Fruit fly (Drosophila melanogaster) whole organism, prepupa: ENCODE results near the gene amos.

ENCODE experiments used
- Blimp-1 ChIP-seq: fragments of 200-800 bp; sonication (Bioruptor generic); optimal IDR thresholded peaks from 3 replicates; lab custom pipeline; 2017; ENCODE audit warnings: missing biosample characterization, missing genetic modification characterization, mild to moderate bottlenecking, moderate library complexity, missing genetic modification reagents
- CG11762 ChIP-seq: fragments of 200-800 bp; sonication (Bioruptor generic); optimal IDR thresholded peaks from 3 replicates; lab custom pipeline; 2016; ENCODE audit warnings: missing biosample characterization, missing genetic modification characterization; ENCODE audit not compliant: insufficient read depth
- CG16779 ChIP-seq: fragments of 200-800 bp; sonication (Bioruptor generic); optimal IDR thresholded peaks from 3 replicates; lab custom pipeline; 2017; ENCODE audit warnings: missing biosample characterization, mild to moderate bottlenecking, missing genetic modification characterization
- CG3032 ChIP-seq: fragments of 200-800 bp; optimal IDR thresholded peaks from 2 replicates; lab custom pipeline; 2019; ENCODE audit warnings: missing biosample characterization, mild to moderate bottlenecking, missing genetic modification characterization, moderate library complexity
- CG34406 ChIP-seq: fragments of 200-800 bp; sonication (Bioruptor generic); optimal IDR thresholded peaks from 3 replicates; lab custom pipeline; 2016; ENCODE audit warnings: missing biosample characterization, missing genetic modification characterization
- CG6792 ChIP-seq: fragments of 200-800 bp; sonication (Bioruptor generic); optimal IDR thresholded peaks from 3 replicates; lab custom pipeline; 2016; ENCODE audit warnings: missing biosample characterization, missing genetic modification characterization
- CG6808 ChIP-seq: fragments of 200-800 bp; sonication (Bioruptor generic); optimal IDR thresholded peaks from 3 replicates; lab custom pipeline; 2017; ENCODE audit warnings: missing biosample characterization, missing genetic modification characterization, mild to moderate bottlenecking, moderate library complexity, missing genetic modification reagents
- CG8119 ChIP-seq: fragments of 200-800 bp; sonication (Bioruptor generic); IDR thresholded peaks from 3 replicates; pipeline ENCODE4 v1.3.6; 2022; ENCODE audit warnings: missing biosample characterization, missing genetic modification characterization
- CG8319 ChIP-seq: fragments of 200-800 bp; sonication (Bioruptor generic); optimal IDR thresholded peaks from 3 replicates; lab custom pipeline; 2016; ENCODE audit warnings: missing biosample characterization, missing genetic modification characterization
- CG8632 ChIP-seq: fragments of 200-800 bp; sonication (Bioruptor generic); optimal IDR thresholded peaks from 3 replicates; lab custom pipeline; 2016; ENCODE audit warnings: missing biosample characterization, missing genetic modification characterization
- Eip75B ChIP-seq: fragments of 200-800 bp; sonication (Bioruptor generic); optimal IDR thresholded peaks from 3 replicates; lab custom pipeline; 2016; ENCODE audit warnings: missing biosample characterization, missing genetic modification characterization
- Eip78C ChIP-seq: fragments of 200-800 bp; sonication (Bioruptor generic); peaks from one replicate; lab custom pipeline; 2016; ENCODE audit warnings: missing biosample characterization, missing genetic modification characterization
- Eip93F ChIP-seq: fragments of 200-800 bp; sonication (Bioruptor generic); optimal IDR thresholded peaks from 2 replicates; lab custom pipeline; 2016; ENCODE audit warnings: missing biosample characterization, mild to moderate bottlenecking, missing genetic modification characterization
- Ets21C ChIP-seq: fragments of 200-800 bp; sonication (Bioruptor generic); optimal IDR thresholded peaks from 3 replicates; lab custom pipeline; 2016; ENCODE audit warnings: missing biosample characterization, missing genetic modification characterization
- Ets96B ChIP-seq: fragments of 200-800 bp; optimal IDR thresholded peaks from 2 replicates; lab custom pipeline; 2019; ENCODE audit warnings: missing biosample characterization, mild to moderate bottlenecking, missing genetic modification characterization, moderate library complexity
- Gug ChIP-seq: fragments of 200-800 bp; sonication (Bioruptor generic); IDR thresholded peaks from 2 replicates; pipeline ENCODE4 v1.3.6; 2022; ENCODE audit warnings: missing biosample characterization, missing genetic modification characterization
- Hr38 ChIP-seq: sonication (Bioruptor generic); optimal IDR thresholded peaks from 2 replicates; lab custom pipeline; 2016; ENCODE audit warnings: missing biosample characterization, missing genetic modification characterization
- Hr39 ChIP-seq: fragments of 200-800 bp; sonication (Bioruptor generic); optimal IDR thresholded peaks from 2 replicates; lab custom pipeline; 2016; ENCODE audit warnings: missing biosample characterization, missing genetic modification characterization
- Hr4 ChIP-seq: fragments of 200-800 bp; sonication (Bioruptor generic); optimal IDR thresholded peaks from 3 replicates; lab custom pipeline; 2016; ENCODE audit warnings: missing biosample characterization, missing genetic modification characterization
- Met ChIP-seq: fragments of 200-800 bp; sonication (Bioruptor generic); optimal IDR thresholded peaks from 3 replicates; lab custom pipeline; 2016; ENCODE audit warnings: missing biosample characterization, missing genetic modification characterization
- OdsH ChIP-seq: fragments of 200-800 bp; sonication (Bioruptor generic); optimal IDR thresholded peaks from 3 replicates; lab custom pipeline; 2016; ENCODE audit warnings: missing biosample characterization, missing genetic modification characterization
- Smox ChIP-seq: fragments of 200-800 bp; sonication (Bioruptor generic); optimal IDR thresholded peaks from 3 replicates; lab custom pipeline; 2016; ENCODE audit warnings: missing biosample characterization, missing genetic modification characterization
- Sox102F ChIP-seq: fragments of 200-800 bp; sonication (Bioruptor generic); optimal IDR thresholded peaks from 2 replicates; lab custom pipeline; 2016; ENCODE audit warnings: missing biosample characterization, mild to moderate bottlenecking, missing genetic modification characterization
- Sox15 ChIP-seq: fragments of 200-800 bp; sonication (Bioruptor generic); optimal IDR thresholded peaks from 3 replicates; lab custom pipeline; 2016; ENCODE audit warnings: missing biosample characterization, missing genetic modification characterization
- achi ChIP-seq: fragments of 200-800 bp; sonication (Bioruptor generic); optimal IDR thresholded peaks from 3 replicates; lab custom pipeline; 2016; ENCODE audit warnings: missing biosample characterization, missing genetic modification characterization
- acj6 ChIP-seq: fragments of 200-800 bp; sonication (Bioruptor generic); optimal IDR thresholded peaks from 3 replicates; lab custom pipeline; 2016; ENCODE audit warnings: missing biosample characterization, missing genetic modification characterization
- esn ChIP-seq: fragments of 200-800 bp; sonication (Bioruptor generic); optimal IDR thresholded peaks from 2 replicates; lab custom pipeline; 2016; ENCODE audit warnings: missing biosample characterization, mild to moderate bottlenecking, missing genetic modification characterization, moderate library complexity
- fd85E ChIP-seq: fragments of 200-800 bp; sonication (Bioruptor generic); optimal IDR thresholded peaks from 3 replicates; lab custom pipeline; 2016; ENCODE audit warnings: missing biosample characterization, missing genetic modification characterization
- fkh ChIP-seq: fragments of 200-800 bp; sonication (Bioruptor generic); optimal IDR thresholded peaks from 3 replicates; lab custom pipeline; 2017; ENCODE audit warnings: missing biosample characterization, mild to moderate bottlenecking, missing genetic modification characterization, moderate library complexity
- lz ChIP-seq: fragments of 200-800 bp; sonication (Bioruptor generic); optimal IDR thresholded peaks from 3 replicates; lab custom pipeline; 2016; ENCODE audit warnings: missing biosample characterization, missing genetic modification characterization
- net ChIP-seq: fragments of 200-800 bp; sonication (Bioruptor generic); optimal IDR thresholded peaks from 3 replicates; lab custom pipeline; 2016; ENCODE audit warnings: missing biosample characterization, missing genetic modification characterization
- ss ChIP-seq, 2 experiments: fragments of 200-800 bp; sonication (Bioruptor generic); optimal IDR thresholded peaks; 2 replicates in 1 of 2; 3 replicates in 1 of 2; lab custom pipeline; 2017 to 2018; ENCODE audit warnings: mild to moderate bottlenecking in 2 of 2, missing biosample characterization in 2 of 2, missing genetic modification characterization in 2 of 2, moderate library complexity in 1 of 2
- svp ChIP-seq: fragments of 200-800 bp; sonication (Bioruptor generic); peaks from one replicate; lab custom pipeline; 2016; ENCODE audit warnings: missing biosample characterization, missing genetic modification characterization
- topi ChIP-seq: fragments of 200-800 bp; sonication (Bioruptor generic); optimal IDR thresholded peaks from 3 replicates; lab custom pipeline; 2016; ENCODE audit warnings: missing biosample characterization, missing genetic modification characterization
- vri ChIP-seq: fragments of 200-800 bp; sonication (Bioruptor generic); optimal IDR thresholded peaks from 3 replicates; lab custom pipeline; 2016; ENCODE audit warnings: missing biosample characterization, mild to moderate bottlenecking, missing genetic modification characterization

Gene amos

dm6 chr2L:18628104-18628503 is 31.4 kb upstream of the amos start (continued):
- TF ChIP-seq CG16779 (tag; lab: Kevin White, UChicago) (peak; percentile 57), CG6792 (GFP tag; lab: Kevin White, UChicago) (peak; percentile 60), ss (GFP tag; optimal IDR thresholded peaks at IDR 0.05; lab: Kevin White, UChicago) (no peak), Hr39 (GFP tag; lab: Kevin White, UChicago) (peak; percentile 58), acj6 (GFP tag; lab: Kevin White, UChicago) (peak; percentile 75), Sox102F (GFP tag; lab: Kevin White, UChicago) (peak; percentile 69), fkh (GFP tag; lab: Kevin White, UChicago) (no peak), CG8119 (GFP tag; lab: Robert Waterston, UW) (peak; percentile 89), achi (peak; percentile 59), CG6808 (GFP tag; lab: Kevin White, UChicago) (peak; percentile 53), Gug (peak; percentile 67), Hr38 (GFP tag; lab: Kevin White, UChicago) (no peak), Sox15 (no peak), CG34406 (GFP tag; lab: Kevin White, UChicago) (peak; percentile 25), Smox (GFP tag; lab: Kevin White, UChicago) (peak; percentile 43), Met (GFP tag; lab: Kevin White, UChicago) (peak; percentile 74), Blimp-1 (no peak), esn (GFP tag; lab: Kevin White, UChicago) (peak; percentile 72), Ets21C (GFP tag; lab: Kevin White, UChicago) (peak; percentile 15), svp (GFP tag; lab: Kevin White, UChicago) (peak; percentile 79), CG11762 (GFP tag; lab: Kevin White, UChicago) (peak; percentile 37), net (GFP tag; lab: Kevin White, UChicago) (peak; percentile 32), Eip75B (GFP tag; lab: Kevin White, UChicago) (peak; percentile 77), CG3032 (tag; lab: Kevin White, UChicago) (peak; percentile 28), CG8632 (GFP tag; lab: Kevin White, UChicago) (peak; percentile 22), Eip78C (GFP tag; lab: Kevin White, UChicago) (peak; percentile 87), OdsH (GFP tag; lab: Kevin White, UChicago) (peak; percentile 47), Hr4 (peak; percentile 76)

dm6 chr2L:18626987-18627386 is 30.3 kb upstream of the amos start:
- TF ChIP-seq topi (GFP tag; lab: Kevin White, UChicago) (peak; percentile 30), CG8632 (GFP tag; lab: Kevin White, UChicago) (peak; percentile 12), Sox102F (GFP tag; lab: Kevin White, UChicago) (peak; percentile 33), CG6792 (GFP tag; lab: Kevin White, UChicago) (peak; percentile 8), svp (GFP tag; lab: Kevin White, UChicago) (peak; percentile 85), Eip78C (GFP tag; lab: Kevin White, UChicago) (peak; percentile 72), fkh (GFP tag; lab: Kevin White, UChicago) (peak; percentile 98), Eip93F (no peak), vri (GFP tag; lab: Kevin White, UChicago) (peak; percentile 77), Hr4 (no peak), Met (GFP tag; lab: Kevin White, UChicago) (peak; percentile 48), CG34406 (GFP tag; lab: Kevin White, UChicago) (peak; percentile 19), Smox (GFP tag; lab: Kevin White, UChicago) (peak; percentile 10), esn (GFP tag; lab: Kevin White, UChicago) (peak; percentile 44), acj6 (GFP tag; lab: Kevin White, UChicago) (no peak), CG8119 (GFP tag; lab: Robert Waterston, UW) (no peak)
- TF ChIP-seq, all 60 proteins: peak for 12

- TF ChIP-seq ss (GFP tag; optimal IDR thresholded peaks at IDR 0.05; lab: Kevin White, UChicago), result no peak
- peak; percentile 87 for TF ChIP-seq fkh (GFP tag; lab: Kevin White, UChicago)
- TF ChIP-seq CG8319 (GFP tag; lab: Kevin White, UChicago), result no peak
- no peak for TF ChIP-seq fd85E (GFP tag; lab: Kevin White, UChicago)
- TF ChIP-seq Ets96B (tag; lab: Kevin White, UChicago), result no peak
Measured at dm6 chr2L:18625470-18625869, 28.7 kb upstream of the amos start.

dm6 chr2L:18625009-18625408 is 28.3 kb upstream of the amos start:
- TF ChIP-seq lz (GFP tag; lab: Kevin White, UChicago) (no peak), vri (GFP tag; lab: Kevin White, UChicago) (peak; percentile 8)
